Worm (Caenorhabditis elegans) whole organism, dauer: ENCODE results near the gene dcap-2.

Source experiments
- unc-62 ChIP-seq: sonication (generic microtip); optimal IDR thresholded peaks from 2 replicates; lab custom pipeline; 2017; ENCODE audit warnings: missing biosample characterization, missing genetic modification reagents, missing genetic modification characterization

The dcap-2 gene

DNA sequence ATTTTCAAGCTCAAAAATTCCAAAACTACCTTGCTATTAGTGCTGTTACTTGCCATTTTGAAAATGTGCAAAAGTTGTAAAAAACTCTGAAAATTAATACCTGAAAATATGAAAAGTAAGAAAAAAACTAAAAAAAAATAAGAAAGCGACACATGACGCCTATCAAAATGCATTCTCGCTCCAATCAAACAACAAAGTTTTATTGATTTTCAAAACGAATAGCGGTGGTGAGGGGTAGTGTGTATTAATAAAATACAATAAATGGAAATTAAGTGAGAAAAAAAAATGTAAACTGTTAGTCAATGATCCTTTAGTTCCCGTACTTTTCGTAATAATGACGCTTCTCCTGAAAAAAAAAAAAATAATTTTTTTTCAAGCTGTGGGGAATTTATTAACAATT lies at the start of gene dcap-2:
TSS of gene dcap-2 (minus strand) at position 86 of the 400 bp plus-strand sequence.
- no peak for TF ChIP-seq unc-62

DNA sequence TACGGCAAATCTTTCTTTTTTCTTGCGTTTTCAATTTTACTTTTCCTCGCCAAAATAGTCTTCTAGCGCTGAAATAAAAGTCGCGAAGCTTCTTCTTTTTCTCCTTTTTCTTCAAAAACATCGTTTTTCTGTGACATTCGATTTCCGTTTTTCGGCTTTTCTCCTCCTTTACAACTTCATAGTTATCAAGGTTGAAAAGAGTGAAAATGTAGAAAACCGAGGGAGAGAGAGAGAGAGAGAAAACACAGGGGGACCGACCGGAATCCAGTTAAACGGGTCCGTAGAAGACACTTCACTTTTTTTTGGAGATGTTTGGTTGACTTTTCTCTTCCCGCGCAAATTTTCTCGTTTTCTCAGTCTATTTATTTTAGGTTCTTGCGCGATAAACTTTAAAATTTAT lies 42.6 kb upstream of the dcap-2 start:
- TF ChIP-seq unc-62, result no peak

DNA sequence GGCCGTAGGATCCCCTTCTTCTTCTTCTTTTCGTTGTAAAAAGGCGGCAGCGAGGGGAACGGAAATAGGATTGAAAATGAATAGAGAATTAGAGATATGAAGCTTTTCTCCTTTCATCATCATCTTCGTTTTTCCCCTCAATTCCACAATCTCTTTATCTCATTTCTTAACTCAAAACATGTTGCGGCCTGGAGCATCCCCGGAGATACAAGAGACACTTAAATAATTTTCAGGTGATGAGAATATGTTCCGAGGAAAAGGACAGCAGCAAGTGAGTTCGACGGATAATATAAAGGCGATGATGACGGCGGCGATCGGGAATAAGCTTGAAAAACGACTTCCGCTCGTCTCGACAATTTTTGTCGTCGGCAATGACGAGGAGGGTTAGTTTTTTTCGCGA lies 40.0 kb upstream of the dcap-2 start, which contains the start of the genes Y45F10B.13 and qui-1:
TSS of gene Y45F10B.13 (minus strand) at position 101 of the 400 bp plus-strand sequence.
TSS of gene qui-1 (plus strand) at position 233 of the 400 bp plus-strand sequence.
- TF ChIP-seq unc-62, result no peak

DNA sequence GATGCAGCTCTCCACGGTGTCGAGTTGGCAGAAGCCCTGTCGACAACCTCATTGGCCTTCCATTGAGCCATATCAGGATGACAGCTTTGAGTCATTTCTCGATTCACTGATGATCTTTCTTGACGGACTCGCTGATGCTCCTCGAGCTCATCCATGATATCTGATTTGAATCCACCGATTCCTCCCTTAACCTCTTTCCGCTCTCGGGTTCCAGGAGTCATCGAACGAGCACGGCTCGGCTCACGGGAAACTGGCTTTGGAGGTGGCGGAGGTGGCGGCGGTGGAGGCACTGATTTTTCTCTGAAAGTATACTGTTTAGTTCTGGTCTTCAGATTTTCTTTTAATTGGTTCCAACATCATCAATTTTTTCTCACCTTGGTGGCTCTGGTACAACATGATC lies 37.4 kb upstream of the dcap-2 start:
- no peak for TF ChIP-seq unc-62

DNA sequence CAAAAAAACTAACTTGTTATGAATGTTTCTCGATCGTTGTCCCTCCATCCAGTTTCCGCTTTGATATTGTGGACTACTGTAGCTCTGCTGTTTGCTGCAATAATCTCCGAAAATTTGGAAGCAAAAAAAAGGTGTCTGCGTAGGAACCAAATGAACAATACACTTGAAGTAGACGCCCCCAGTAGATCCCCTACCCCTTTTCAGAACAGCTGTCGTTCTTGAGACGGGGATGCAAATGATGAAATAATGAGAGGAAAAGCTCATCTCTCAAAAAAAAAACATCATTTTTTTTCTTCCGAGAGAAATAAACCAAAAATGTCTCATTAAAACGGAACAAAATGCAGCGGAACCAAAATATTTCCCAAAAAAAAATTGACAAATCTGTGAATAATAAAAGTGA lies 35.7 kb upstream of the dcap-2 start:
- no peak for TF ChIP-seq unc-62

DNA sequence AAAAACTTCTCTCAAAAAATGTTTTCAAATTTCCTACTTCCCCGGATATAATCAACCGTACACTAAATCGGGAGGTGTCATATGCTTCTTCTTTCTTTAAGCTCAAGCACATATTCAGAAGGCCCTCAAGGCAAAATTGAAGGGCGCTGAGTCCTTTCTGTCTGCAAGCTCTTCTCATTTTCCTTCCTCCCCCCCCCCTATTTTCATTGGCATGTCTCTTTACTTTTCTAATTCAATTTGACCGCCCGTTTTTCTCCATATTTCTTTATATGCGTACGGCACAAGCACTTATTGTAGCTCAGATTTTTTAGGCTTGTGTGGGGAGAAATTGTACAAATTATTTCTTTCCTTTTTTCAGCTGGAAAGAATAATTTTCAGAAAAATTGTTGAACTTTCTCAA lies 33.8 kb upstream of the dcap-2 start:
- TF ChIP-seq unc-62, result no peak

DNA sequence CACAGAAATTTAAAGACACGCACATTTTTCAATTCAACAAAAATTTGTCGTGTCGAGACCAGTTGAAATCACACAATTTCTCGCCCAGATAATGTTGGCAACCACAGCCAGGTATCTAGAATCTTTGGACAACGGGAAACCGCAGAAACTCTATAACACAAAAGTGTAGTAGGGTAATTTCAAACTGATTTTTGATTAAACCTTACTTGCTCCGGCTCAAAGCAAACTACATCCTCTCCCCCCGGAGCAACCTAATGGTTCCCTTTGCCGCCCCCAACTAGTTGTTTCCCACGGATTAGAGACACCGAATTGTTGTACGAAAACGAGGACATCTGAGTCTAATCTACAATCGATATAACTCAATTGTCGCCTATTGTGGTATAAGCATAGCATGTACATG lies 32.7 kb upstream of the dcap-2 start:
- no peak for TF ChIP-seq unc-62

DNA sequence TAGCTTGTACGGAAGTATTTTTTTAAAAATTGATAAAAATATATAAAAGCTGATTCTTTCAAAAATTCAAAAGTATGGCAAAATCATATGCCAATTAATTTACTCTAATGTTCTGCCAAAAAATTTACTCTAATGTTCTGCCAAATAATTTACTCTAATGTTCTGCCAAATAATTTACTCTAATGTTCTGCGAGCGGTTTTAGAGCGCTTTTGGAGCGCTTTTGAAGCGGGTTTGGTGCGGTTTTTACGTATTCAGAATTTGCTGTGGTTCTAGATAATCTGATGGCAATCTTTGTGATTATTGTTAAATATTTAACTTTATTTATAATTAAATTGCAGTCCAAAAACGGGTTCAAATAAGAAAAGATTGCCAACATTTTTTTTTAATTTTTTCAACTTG lies 27.7 kb upstream of the dcap-2 start:
- TF ChIP-seq unc-62, result no peak

DNA sequence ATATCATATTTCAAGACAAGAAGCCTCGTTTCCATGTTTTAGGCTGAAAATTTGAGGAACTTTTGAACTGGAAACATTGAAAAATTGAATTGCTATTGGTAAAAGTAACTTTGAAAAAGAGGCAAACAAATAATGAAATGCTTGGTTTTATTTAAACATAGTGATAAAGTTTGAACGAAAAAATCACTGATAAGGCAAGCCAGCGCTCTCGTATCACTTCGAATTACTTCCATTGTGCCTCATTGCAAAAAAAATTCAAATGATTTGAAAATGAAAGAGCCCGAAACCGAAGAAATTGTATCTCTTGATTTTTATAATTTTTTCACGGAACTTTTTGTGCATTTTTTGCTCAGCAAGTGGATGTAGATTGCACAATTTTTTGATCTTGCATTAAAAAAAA lies 26.5 kb upstream of the dcap-2 start, which contains the start of gene F52G2.3:
TSS of gene F52G2.3 (minus strand) at position 43 of the 400 bp plus-strand sequence.
- TF ChIP-seq unc-62, result no peak

DNA sequence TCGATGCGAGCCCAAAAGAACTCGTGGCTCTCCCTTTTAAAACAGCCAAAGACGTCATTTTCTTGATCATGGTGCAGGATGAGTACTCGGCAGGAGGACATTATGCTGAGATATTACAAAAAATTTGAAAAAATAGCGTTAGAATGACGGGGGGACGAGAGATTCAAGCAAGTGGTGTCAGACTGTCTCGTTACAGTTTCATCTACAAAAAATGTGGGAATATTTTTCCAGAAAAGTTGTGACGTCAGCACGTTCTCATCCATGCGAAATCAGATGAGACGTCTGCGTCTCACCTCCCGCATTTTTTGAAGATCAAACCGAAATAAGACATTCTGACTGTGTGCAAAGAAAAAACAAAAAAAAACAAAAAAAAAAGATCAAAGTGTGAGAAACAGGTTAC lies 18.5 kb upstream of the dcap-2 start, which contains the start of gene rsd-2:
TSS of gene rsd-2 (minus strand) at position 101 of the 400 bp plus-strand sequence.
- no peak for TF ChIP-seq unc-62

DNA sequence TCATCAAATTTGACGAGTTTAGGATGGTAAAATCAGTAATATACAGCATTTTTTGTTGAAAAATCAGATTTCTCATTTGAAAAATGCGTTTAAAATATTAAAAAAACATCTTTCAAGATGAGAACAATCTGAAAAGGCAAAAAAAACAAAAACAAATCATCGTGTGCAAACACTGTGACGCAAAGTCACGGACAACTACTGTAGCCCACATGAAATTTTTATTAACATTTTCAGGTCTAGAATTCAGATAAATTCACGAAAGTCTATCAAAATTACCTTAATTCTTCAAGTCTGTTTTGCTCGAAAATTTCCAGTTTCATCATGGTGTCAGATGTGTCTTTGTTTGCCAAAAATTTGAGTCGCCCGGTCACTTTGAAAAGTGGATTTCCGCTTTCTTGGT lies 17.2 kb upstream of the dcap-2 start:
- TF ChIP-seq unc-62, result no peak

DNA sequence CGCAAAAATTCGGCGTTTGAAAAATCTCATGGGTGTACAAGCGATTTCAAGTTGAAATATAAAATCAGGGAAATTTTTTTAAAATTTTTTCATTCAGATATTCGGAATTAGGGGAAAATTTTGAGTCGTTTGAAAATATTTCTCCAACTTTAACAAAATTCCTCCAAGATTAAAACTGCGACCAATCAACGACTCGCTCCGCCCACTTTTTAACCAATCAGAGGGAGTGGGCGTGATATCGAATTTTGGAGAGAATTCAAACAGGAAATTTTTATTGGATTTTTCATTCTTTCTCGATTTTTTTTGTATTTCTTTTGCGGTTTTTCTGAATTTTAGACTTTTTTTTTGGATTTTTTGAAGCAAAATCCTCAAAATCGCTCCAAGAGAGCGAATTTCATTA lies 3.6 kb upstream of the dcap-2 start:
- no peak for TF ChIP-seq unc-62

DNA sequence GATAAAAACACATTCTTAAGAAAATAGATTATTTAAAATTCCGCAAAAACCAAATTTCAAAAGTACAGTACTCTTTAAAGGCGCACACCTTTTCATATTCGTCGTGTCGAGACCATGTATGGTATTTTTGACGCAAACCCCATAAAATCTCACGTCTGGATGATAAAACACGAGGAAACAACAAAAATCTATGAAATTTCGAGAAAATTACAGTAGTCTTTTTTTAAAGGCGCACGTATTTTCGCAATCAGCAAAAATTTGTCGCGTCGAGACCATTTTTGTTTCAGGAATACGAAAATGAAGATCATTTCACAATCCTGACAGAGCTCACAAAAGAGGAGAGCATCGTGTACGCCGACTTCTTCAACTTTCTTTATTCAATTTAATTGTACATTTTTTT lies 8.7 kb downstream of the dcap-2 start:
- no peak for TF ChIP-seq unc-62

DNA sequence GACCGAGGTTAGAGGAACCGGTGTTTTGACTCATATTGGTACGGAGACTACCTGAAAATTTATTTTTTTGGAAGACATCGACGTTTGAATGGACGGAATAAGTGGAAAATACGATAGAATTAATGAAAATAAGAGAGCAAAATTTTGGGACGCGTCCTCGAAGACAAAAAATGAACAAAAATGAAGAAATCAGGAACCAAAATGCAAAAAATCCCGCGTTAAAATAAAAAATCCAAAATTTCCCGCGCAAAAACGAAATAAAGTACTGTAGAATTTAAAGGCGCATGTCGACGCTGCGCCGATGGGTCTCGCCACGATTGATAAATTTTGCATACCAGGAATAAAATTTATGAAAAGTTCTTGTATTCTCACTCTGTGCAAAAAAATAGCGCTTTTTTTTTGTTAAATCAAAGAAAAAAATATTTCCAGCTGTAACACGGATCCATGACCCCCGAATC lies 9.5 kb downstream of the dcap-2 start, which contains the start of gene puf-3:
TSS of gene puf-3 (minus strand) at position 51 of the 458 bp plus-strand sequence.
- TF ChIP-seq unc-62, result no peak

DNA sequence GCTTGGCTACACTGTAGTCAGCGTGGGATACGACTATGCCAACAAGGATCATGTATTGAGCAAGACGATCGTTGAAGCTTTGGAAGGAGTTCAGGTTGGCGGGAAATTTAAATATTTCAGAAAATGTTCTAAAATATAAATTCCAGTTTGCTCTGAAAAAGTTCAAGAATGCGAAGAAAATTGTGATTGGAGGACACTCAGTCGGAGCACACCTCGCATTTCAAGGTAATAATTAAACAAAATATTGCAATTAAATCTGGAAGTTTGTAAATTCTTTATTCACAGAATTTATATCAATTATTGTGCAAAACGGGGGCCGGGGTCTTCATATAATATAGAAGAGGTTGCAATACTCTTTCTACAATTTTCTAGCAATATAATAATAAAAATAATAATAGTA lies 11.6 kb downstream of the dcap-2 start:
- TF ChIP-seq unc-62, result no peak

DNA sequence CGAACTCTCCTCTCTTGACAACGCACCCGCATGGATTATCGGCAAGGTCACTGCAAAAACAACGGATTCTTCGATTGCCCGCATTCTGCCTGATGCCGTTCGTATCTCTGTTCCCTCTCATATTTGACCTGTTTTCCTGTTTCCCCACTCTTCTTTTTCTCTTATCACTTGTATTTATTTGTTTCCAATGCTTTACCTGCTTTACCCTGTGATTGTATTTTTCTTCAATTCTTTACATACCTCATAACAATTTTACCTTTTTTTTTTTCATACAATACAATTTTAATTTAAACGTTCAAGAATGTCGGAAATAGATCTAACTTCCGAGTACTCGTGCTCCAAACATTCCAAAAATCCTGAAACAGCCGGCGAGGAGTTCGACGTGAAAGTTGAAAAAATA lies 12.7 kb downstream of the dcap-2 start, which contains the start of gene afmd-2:
TSS of gene afmd-2 (plus strand) at position 301 of the 400 bp plus-strand sequence.
- no peak for TF ChIP-seq unc-62

DNA sequence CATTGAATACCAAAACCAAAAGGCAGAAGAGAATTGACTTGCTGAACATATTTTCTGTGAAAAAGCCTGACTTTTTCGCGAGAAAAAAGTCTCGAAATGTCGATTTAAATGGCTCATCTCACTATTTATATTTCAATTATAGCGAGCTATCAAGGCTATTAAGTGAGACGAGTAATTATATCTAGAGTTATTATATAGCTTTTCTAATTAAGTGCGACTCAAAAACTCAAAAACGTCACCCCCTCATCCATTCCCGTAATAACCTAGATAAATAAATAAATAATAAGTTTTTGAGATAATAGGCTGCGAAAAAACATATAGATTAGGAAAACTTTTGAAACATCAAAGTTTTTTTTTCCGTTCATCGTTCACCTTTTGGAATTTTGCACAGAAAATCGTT lies 16.0 kb downstream of the dcap-2 start, which contains the start of gene nlp-17:
TSS of gene nlp-17 (minus strand) at position 101 of the 400 bp plus-strand sequence.
- TF ChIP-seq unc-62, result no peak

DNA sequence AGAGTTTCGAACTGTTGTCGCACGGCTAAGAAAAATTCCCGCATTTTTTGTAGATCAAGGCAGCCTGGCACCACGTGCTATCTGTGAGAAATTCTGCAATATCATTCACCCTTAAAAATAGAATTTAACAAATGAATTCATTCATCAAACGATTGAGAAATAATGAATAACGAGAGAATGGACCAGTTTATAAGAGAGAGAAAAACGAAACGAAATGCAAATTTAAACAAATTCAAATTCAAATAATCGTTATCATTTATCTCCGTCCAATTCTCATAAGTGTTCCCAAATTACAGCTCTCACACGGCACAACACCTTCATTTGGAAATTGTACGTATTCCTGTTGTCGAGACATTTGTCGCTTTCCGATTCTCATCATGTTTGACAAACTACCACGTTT lies 16.5 kb downstream of the dcap-2 start, which contains the start of gene seld-1:
TSS of gene seld-1 (plus strand) at position 301 of the 400 bp plus-strand sequence.
- TF ChIP-seq unc-62, result no peak
